Fruit fly (Drosophila melanogaster) whole organism, embryonic: ENCODE results near the gene CG5863.
A peak's percentile ranks its signal among the peaks of the same experiment; 100 is the strongest.

Experiments
- CG10321 ChIP-seq: fragments of 200-800 bp; sonication (Bioruptor generic); IDR thresholded peaks from 2 replicates; pipeline ENCODE4 v1.3.6; 2022; ENCODE audit warnings: missing biosample characterization, missing genetic modification characterization
- CG1233 ChIP-seq: fragments of 200-800 bp; sonication (Bioruptor generic); optimal IDR thresholded peaks from 4 replicates; lab custom pipeline; 2018; ENCODE audit warnings: missing biosample characterization, mild to moderate bottlenecking, missing genetic modification characterization
- CG13123 ChIP-seq: fragments of 200-800 bp; sonication (Bioruptor generic); optimal IDR thresholded peaks from 2 replicates; lab custom pipeline; 2016; ENCODE audit warnings: missing biosample characterization, missing genetic modification characterization
- CG14667 ChIP-seq: fragments of 200-800 bp; sonication (Bioruptor generic); IDR thresholded peaks from 2 replicates; pipeline ENCODE4 v1.3.6; 2022; ENCODE audit warnings: missing biosample characterization, missing genetic modification characterization
- CG15514 ChIP-seq: fragments of 200-800 bp; sonication (Bioruptor generic); optimal IDR thresholded peaks from 3 replicates; lab custom pipeline; 2017; ENCODE audit warnings: missing biosample characterization, missing genetic modification characterization, mild to moderate bottlenecking, moderate library complexity, missing genetic modification reagents
- CG1792 ChIP-seq: fragments of 200-800 bp; sonication (Bioruptor generic); optimal IDR thresholded peaks from 2 replicates; lab custom pipeline; 2016; ENCODE audit warnings: missing biosample characterization, missing genetic modification characterization
- CG18764 ChIP-seq: fragments of 200-800 bp; sonication (Bioruptor generic); optimal IDR thresholded peaks from 3 replicates; lab custom pipeline; 2016; ENCODE audit warnings: missing biosample characterization, missing genetic modification characterization
- CG2678 ChIP-seq: fragments of 200-800 bp; sonication (Bioruptor generic); optimal IDR thresholded peaks from 3 replicates; lab custom pipeline; 2019; ENCODE audit warnings: missing biosample characterization, mild to moderate bottlenecking, missing genetic modification characterization, moderate library complexity
- CG2875 ChIP-seq: fragments of 200-800 bp; sonication (Bioruptor generic); optimal IDR thresholded peaks from 2 replicates; lab custom pipeline; 2017; ENCODE audit warnings: missing biosample characterization, mild to moderate bottlenecking, missing genetic modification characterization, missing genetic modification reagents
- CG2889 ChIP-seq: fragments of 200-800 bp; sonication (Bioruptor generic); IDR thresholded peaks from 3 replicates; pipeline ENCODE4 v1.3.6; 2022; ENCODE audit warnings: missing biosample characterization, missing genetic modification characterization
- CG3065 ChIP-seq: fragments of 200-800 bp; sonication (Bioruptor generic); optimal IDR thresholded peaks from 2 replicates; lab custom pipeline; 2016; ENCODE audit warnings: missing biosample characterization, missing genetic modification characterization
- CG31441 ChIP-seq: fragments of 200-800 bp; sonication (Bioruptor generic); IDR thresholded peaks from 2 replicates; pipeline ENCODE4 v1.3.6; 2022; ENCODE audit warnings: missing biosample characterization, missing genetic modification characterization
- CG3838 ChIP-seq: fragments of 200-800 bp; sonication (Bioruptor generic); optimal IDR thresholded peaks from 3 replicates; lab custom pipeline; 2016; ENCODE audit warnings: missing biosample characterization, missing genetic modification characterization
- CG3995 ChIP-seq: fragments of 200-800 bp; sonication (Bioruptor generic); optimal IDR thresholded peaks from 3 replicates; lab custom pipeline; 2016; ENCODE audit warnings: missing biosample characterization, missing genetic modification characterization
- CG4328 ChIP-seq: fragments of 200-800 bp; sonication (Bioruptor generic); optimal IDR thresholded peaks from 3 replicates; lab custom pipeline; 2017; ENCODE audit warnings: missing biosample characterization, missing genetic modification reagents, missing genetic modification characterization
- CG43689 ChIP-seq: fragments of 200-800 bp; sonication (Bioruptor generic); IDR thresholded peaks from 2 replicates; pipeline ENCODE4 v1.3.6; 2022; ENCODE audit warnings: missing biosample characterization, missing genetic modification characterization
- CG4820 ChIP-seq: fragments of 200-800 bp; sonication (Bioruptor generic); optimal IDR thresholded peaks from 3 replicates; lab custom pipeline; 2016; ENCODE audit warnings: missing biosample characterization, missing genetic modification characterization
- CG5953 ChIP-seq: fragments of 200-800 bp; sonication (Bioruptor generic); IDR thresholded peaks from 2 replicates; pipeline ENCODE4 v1.3.6; 2022; ENCODE audit warnings: missing biosample characterization, missing genetic modification characterization
- CG6175 ChIP-seq: fragments of 200-800 bp; sonication (Bioruptor generic); IDR thresholded peaks from 3 replicates; pipeline ENCODE4 v1.3.6; 2022; ENCODE audit warnings: missing biosample characterization, missing genetic modification characterization
- CG7271 ChIP-seq: fragments of 200-800 bp; sonication (Bioruptor generic); optimal IDR thresholded peaks from 2 replicates; lab custom pipeline; 2018; ENCODE audit warnings: missing biosample characterization, mild to moderate bottlenecking, missing genetic modification characterization, moderate library complexity
- CG8388 ChIP-seq: fragments of 200-800 bp; sonication (Bioruptor generic); optimal IDR thresholded peaks from 2 replicates; lab custom pipeline; 2019; ENCODE audit warnings: missing biosample characterization, mild to moderate bottlenecking, missing genetic modification characterization, moderate library complexity
- CG9215 ChIP-seq: fragments of 200-800 bp; sonication (Bioruptor generic); IDR thresholded peaks from 2 replicates; pipeline ENCODE4 v1.3.6; 2022; ENCODE audit warnings: missing biosample characterization, missing genetic modification characterization
- Dek ChIP-seq: fragments of 200-800 bp; sonication (Bioruptor generic); optimal IDR thresholded peaks from 3 replicates; lab custom pipeline; 2019; ENCODE audit warnings: missing biosample characterization, mild to moderate bottlenecking, missing genetic modification characterization, moderate library complexity
- Doc2 ChIP-seq: fragments of 200-800 bp; sonication (Bioruptor generic); IDR thresholded peaks from 2 replicates; pipeline ENCODE4 v1.3.6; 2022; ENCODE audit warnings: missing biosample characterization, missing genetic modification characterization
- Hand ChIP-seq: fragments of 200-800 bp; sonication (Bioruptor generic); optimal IDR thresholded peaks from 2 replicates; lab custom pipeline; 2017; ENCODE audit warnings: mild to moderate bottlenecking, missing biosample characterization, missing genetic modification reagents, missing genetic modification characterization
- Hmr ChIP-seq: fragments of 200-800 bp; sonication (Bioruptor generic); optimal IDR thresholded peaks from 3 replicates; lab custom pipeline; 2017; ENCODE audit warnings: mild to moderate bottlenecking, missing biosample characterization, missing genetic modification reagents, missing genetic modification characterization
- Hmx ChIP-seq: fragments of 200-800 bp; sonication (Bioruptor generic); optimal IDR thresholded peaks from 2 replicates; lab custom pipeline; 2016; ENCODE audit warnings: missing biosample characterization, missing genetic modification characterization
- Lhr ChIP-seq: fragments of 200-800 bp; sonication (Bioruptor generic); optimal IDR thresholded peaks from 3 replicates; lab custom pipeline; 2017; ENCODE audit warnings: mild to moderate bottlenecking, missing biosample characterization, missing genetic modification reagents, missing genetic modification characterization
- NC2β ChIP-seq: fragments of 200-800 bp; sonication (Bioruptor generic); optimal IDR thresholded peaks from 2 replicates; lab custom pipeline; 2016; ENCODE audit warnings: missing biosample characterization, missing genetic modification characterization
- Oaz ChIP-seq: fragments of 200-800 bp; sonication (Bioruptor generic); IDR thresholded peaks from 2 replicates; pipeline ENCODE4 v1.3.6; 2022; ENCODE audit warnings: missing biosample characterization, missing genetic modification characterization
- Ptx1 ChIP-seq: fragments of 200-800 bp; sonication (Bioruptor generic); IDR thresholded peaks from 2 replicates; pipeline ENCODE4 v1.3.6; 2022; ENCODE audit warnings: missing biosample characterization, missing genetic modification characterization
- Rfx ChIP-seq: fragments of 200-800 bp; sonication (Bioruptor generic); IDR thresholded peaks from 2 replicates; pipeline ENCODE4 v1.3.6; 2022; ENCODE audit warnings: missing biosample characterization, missing genetic modification characterization
- Rx ChIP-seq: fragments of 200-800 bp; sonication (Bioruptor generic); IDR thresholded peaks from 2 replicates; pipeline ENCODE4 v1.3.6; 2022; ENCODE audit warnings: missing biosample characterization, missing genetic modification characterization
- Stat92E ChIP-seq, 3 experiments: fragments of >200 bp in 2 of 3; fragments of 200-800 bp in 1 of 3; sonication (Bioruptor generic) in 1 of 3; optimal IDR thresholded peaks; 2 replicates each; lab custom pipeline; 2017 to 2019; ENCODE audit warnings: missing biosample characterization in 3 of 3, missing genetic modification characterization in 3 of 3, mild to moderate bottlenecking in 1 of 3, moderate library complexity in 1 of 3
- al ChIP-seq: fragments of 200-800 bp; sonication (Bioruptor generic); IDR thresholded peaks from 2 replicates; pipeline ENCODE4 v1.3.6; 2022; ENCODE audit warnings: missing biosample characterization, missing genetic modification characterization
- ase ChIP-seq: fragments of 200-800 bp; sonication (Bioruptor generic); IDR thresholded peaks from 3 replicates; pipeline ENCODE4 v1.3.6; 2022; ENCODE audit warnings: missing biosample characterization, missing genetic modification characterization
- cg ChIP-seq: fragments of 200-800 bp; sonication (Bioruptor generic); optimal IDR thresholded peaks from 3 replicates; lab custom pipeline; 2019; ENCODE audit warnings: missing biosample characterization, mild to moderate bottlenecking, missing genetic modification characterization, moderate library complexity
- crol ChIP-seq: fragments of 200-800 bp; sonication (Bioruptor generic); IDR thresholded peaks from 2 replicates; pipeline ENCODE4 v1.3.6; 2022; ENCODE audit warnings: missing biosample characterization, missing genetic modification characterization
- da ChIP-seq: fragments of 200-800 bp; sonication (Bioruptor generic); optimal IDR thresholded peaks from 2 replicates; lab custom pipeline; 2016; ENCODE audit warnings: missing biosample characterization, missing genetic modification characterization
- dati ChIP-seq: fragments of 200-800 bp; sonication (Bioruptor generic); IDR thresholded peaks from 2 replicates; pipeline ENCODE4 v1.3.6; 2022; ENCODE audit warnings: missing biosample characterization, missing genetic modification characterization
- disco-r ChIP-seq: fragments of 200-800 bp; sonication (Bioruptor generic); optimal IDR thresholded peaks from 2 replicates; lab custom pipeline; 2016; ENCODE audit warnings: missing biosample characterization, missing genetic modification characterization
- dm ChIP-seq: fragments of 200-800 bp; sonication (Bioruptor generic); optimal IDR thresholded peaks from 3 replicates; lab custom pipeline; 2016; ENCODE audit warnings: missing biosample characterization, missing genetic modification characterization
- gcm2 ChIP-seq: fragments of 200-800 bp; sonication (Bioruptor generic); optimal IDR thresholded peaks from 2 replicates; lab custom pipeline; 2016; ENCODE audit warnings: missing biosample characterization, missing genetic modification characterization
- gt ChIP-seq: fragments of 200-800 bp; sonication (Bioruptor generic); IDR thresholded peaks from 2 replicates; pipeline ENCODE4 v1.3.6; 2022; ENCODE audit warnings: missing biosample characterization, missing genetic modification characterization
- pb ChIP-seq: fragments of 200-800 bp; sonication (Bioruptor generic); optimal IDR thresholded peaks from 3 replicates; lab custom pipeline; 2016; ENCODE audit warnings: missing biosample characterization, missing genetic modification characterization
- pfk ChIP-seq: fragments of 200-800 bp; sonication (Bioruptor generic); optimal IDR thresholded peaks from 2 replicates; lab custom pipeline; 2018; ENCODE audit warnings: missing biosample characterization, mild to moderate bottlenecking, missing genetic modification characterization, moderate library complexity
- pita ChIP-seq: fragments of 200-800 bp; sonication (Bioruptor generic); optimal IDR thresholded peaks from 2 replicates; lab custom pipeline; 2017; ENCODE audit warnings: missing biosample characterization, mild to moderate bottlenecking, missing genetic modification characterization
- rib ChIP-seq: fragments of 200-800 bp; sonication (Bioruptor generic); IDR thresholded peaks from 2 replicates; pipeline ENCODE4 v1.3.6; 2022; ENCODE audit warnings: missing biosample characterization, missing genetic modification characterization
- shn ChIP-seq: fragments of 200-800 bp; sonication (Bioruptor generic); optimal IDR thresholded peaks from 3 replicates; lab custom pipeline; 2016; ENCODE audit warnings: missing biosample characterization, missing genetic modification characterization
- wor ChIP-seq: fragments of 200-800 bp; sonication (Bioruptor generic); IDR thresholded peaks from 2 replicates; pipeline ENCODE4 v1.3.6; 2022; ENCODE audit warnings: missing biosample characterization, missing genetic modification characterization
- zfh1 ChIP-seq: fragments of 200-800 bp; sonication (Bioruptor generic); IDR thresholded peaks from 3 replicates; pipeline ENCODE4 v1.3.6; 2022; ENCODE audit warnings: missing biosample characterization, missing genetic modification characterization

Gene CG5863

DNA sequence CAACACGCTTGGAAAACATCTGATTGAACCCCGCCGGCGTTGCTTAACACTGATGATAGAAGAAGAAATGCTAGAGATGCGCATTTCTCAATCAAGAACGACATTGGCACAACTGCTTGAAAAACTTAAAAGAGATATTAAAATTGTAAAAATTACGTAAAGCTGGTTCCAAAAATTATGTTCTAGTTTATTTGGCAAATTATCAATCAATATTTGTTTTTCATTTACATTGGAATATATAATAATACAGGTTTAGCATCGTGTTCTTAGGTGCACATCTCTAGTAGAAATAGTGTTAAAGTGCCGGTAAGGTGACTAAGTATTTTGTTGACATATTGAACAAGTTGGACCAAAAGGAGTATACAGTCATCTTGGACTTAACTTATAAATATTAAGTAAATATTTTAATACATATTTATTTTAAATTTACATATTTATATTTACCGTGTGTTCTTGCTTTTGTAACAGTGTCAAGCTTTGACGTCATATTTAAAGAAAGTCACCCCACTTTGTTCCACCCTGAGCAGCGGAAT lies 19.5 kb upstream of the CG5863 start, which contains the start of the genes Brf and sds22 (continued):
- TF ChIP-seq Rfx (peak; percentile 97), CG4328 (GFP tag; lab: Kevin White, UChicago) (peak; percentile 95), gcm2 (peak; percentile 87), NC2β (GFP tag; lab: Kevin White, UChicago) (peak; percentile 95), Rx (GFP tag; lab: Robert Waterston, UW) (peak; percentile 84), CG7271 (tag; lab: Kevin White, UChicago) (peak; percentile 80), CG8388 (GFP tag; lab: Kevin White, UChicago) (peak; percentile 93), CG3995 (GFP tag; lab: Kevin White, UChicago) (peak; percentile 77), CG3065 (GFP tag; lab: Kevin White, UChicago) (peak; percentile 93), CG15514 (GFP tag; lab: Kevin White, UChicago) (peak; percentile 87), crol (GFP tag; lab: Robert Waterston, UW) (no peak; the same call in 1 of the 2 replicates), da (GFP tag; lab: Kevin White, UChicago) (peak; percentile 87), CG9215 (peak; percentile 95), CG14667 (GFP tag; lab: Robert Waterston, UW) (peak; percentile 94), CG43689 (GFP tag; lab: Robert Waterston, UW) (peak; percentile 78), ase (GFP tag; lab: Robert Waterston, UW) (peak; percentile 92), cg (no peak), Oaz (GFP tag; lab: Robert Waterston, UW) (peak; percentile 84), CG2875 (GFP tag; lab: Kevin White, UChicago) (peak; percentile 84), pb (GFP tag; lab: Kevin White, UChicago) (peak; percentile 84), Lhr (peak; percentile 84), CG18764 (peak; percentile 95), CG3838 (GFP tag; lab: Kevin White, UChicago) (peak; percentile 89), CG10321 (GFP tag; lab: Robert Waterston, UW) (peak; percentile 61; the same call in 1 of the 2 replicates), rib (GFP tag; lab: Robert Waterston, UW) (peak; percentile 93), CG1233 (peak; percentile 95), dati (peak; percentile 77), shn (GFP tag; lab: Kevin White, UChicago) (peak; percentile 94), zfh1 (GFP tag; lab: Robert Waterston, UW) (peak; percentile 95), Doc2 (GFP tag; lab: Robert Waterston, UW) (peak; percentile 72), dm (peak; percentile 95), Stat92E (GFP tag; optimal IDR thresholded peaks at IDR 0.05; lab: Kevin White, UChicago) (peak in 1 of 3 experiments; percentile 74), CG4820 (GFP tag; lab: Kevin White, UChicago) (peak; percentile 96), pita (GFP tag; lab: Kevin White, UChicago) (no peak), Hmx (peak; percentile 90), CG6175 (GFP tag; lab: Robert Waterston, UW) (peak; percentile 84), CG1792 (GFP tag; lab: Kevin White, UChicago) (peak; percentile 93), Hand (GFP tag; lab: Kevin White, UChicago) (peak; percentile 80), al (GFP tag; lab: Robert Waterston, UW) (peak; percentile 92), CG2678 (peak; percentile 96), disco-r (peak; percentile 90), CG13123 (peak; percentile 94), Hmr (peak; percentile 94), Dek (peak; percentile 93), CG31441 (GFP tag; lab: Robert Waterston, UW) (peak; percentile 94), gt (GFP tag; lab: Robert Waterston, UW) (peak; percentile 85), CG5953 (GFP tag; lab: Robert Waterston, UW) (peak; percentile 27; the same call in 1 of the 2 replicates), CG2889 (GFP tag; lab: Robert Waterston, UW) (peak; percentile 91), pfk (GFP tag; lab: Kevin White, UChicago) (peak; percentile 59), Ptx1 (peak; percentile 96), wor (peak; percentile 83; the same call in 1 of the 2 replicates)
